7 worm cellular contexts compared by ENCODE assay signal in genomic region chrIII:10632590-10633402, ce11.
TF ChIP-seq lines count a peak whose summit lies in the region.

Y39A1A.10 (plus strand) TSS chrIII:10632728.

TF ChIP-seq in whole organism, L1 larva, 84 proteins besides CTCF, POLR2A, EP300 and RAD21 (continues in another document):
- TF ChIP-seq ceh-82 (tag; optimal IDR thresholded peaks at IDR 0.05; lab: Kevin White, UChicago): no peak
- no peak for TF ChIP-seq dpl-1 (GFP tag; optimal IDR thresholded peaks at IDR 0.05; lab: Kevin White, UChicago)
- no peak for TF ChIP-seq ces-1 (GFP tag; optimal IDR thresholded peaks at IDR 0.05; lab: Kevin White, UChicago)
- TF ChIP-seq zag-1 (tag; optimal IDR thresholded peaks at IDR 0.05; lab: Kevin White, UChicago): no peak
- TF ChIP-seq mdl-1 (tag; optimal IDR thresholded peaks at IDR 0.05; lab: Kevin White, UChicago): no peak
- no peak for TF ChIP-seq snpc-4 (tag; optimal IDR thresholded peaks at IDR 0.05; lab: Kevin White, UChicago)
- no peak for TF ChIP-seq pqm-1 (tag; optimal IDR thresholded peaks at IDR 0.05; lab: Kevin White, UChicago)
- peak; percentile 10 for TF ChIP-seq rnt-1 (tag; optimal IDR thresholded peaks at IDR 0.05; lab: Kevin White, UChicago)
- no peak for TF ChIP-seq alr-1 (tag; optimal IDR thresholded peaks at IDR 0.05; lab: Kevin White, UChicago; ENCODE audit: borderline replicate concordance)
- TF ChIP-seq nhr-20 (tag; optimal IDR thresholded peaks at IDR 0.05; lab: Kevin White, UChicago): peak; percentile 9
- TF ChIP-seq nhr-85 (tag; lab: Kevin White, UChicago): peak; percentile 86
- TF ChIP-seq egl-27 (tag; optimal IDR thresholded peaks at IDR 0.05; lab: Kevin White, UChicago): no peak
- TF ChIP-seq blmp-1 (tag; optimal IDR thresholded peaks at IDR 0.05; lab: Kevin White, UChicago): peak; percentile 37
- TF ChIP-seq hpl-2 (GFP tag; optimal IDR thresholded peaks at IDR 0.05; lab: Kevin White, UChicago): no peak

TF ChIP-seq in whole organism, L2 larva, 48 proteins besides CTCF, POLR2A, EP300 and RAD21 (continues in another document):
- TF ChIP-seq mdl-1 (tag; optimal IDR thresholded peaks at IDR 0.05; lab: Kevin White, UChicago): peak in 1 of 2 experiments; percentile 77
- no peak for TF ChIP-seq egl-27 (tag; optimal IDR thresholded peaks at IDR 0.05; lab: Kevin White, UChicago)
- peak; percentile 28 for TF ChIP-seq crh-2 (tag; optimal IDR thresholded peaks at IDR 0.05; lab: Kevin White, UChicago)
- TF ChIP-seq Y55F3AM.14 (GFP tag; optimal IDR thresholded peaks at IDR 0.05; lab: Kevin White, UChicago): no peak
- TF ChIP-seq lin-11 (tag; optimal IDR thresholded peaks at IDR 0.05; lab: Kevin White, UChicago): peak; percentile 25
- TF ChIP-seq nhr-25 (tag; optimal IDR thresholded peaks at IDR 0.05; lab: Kevin White, UChicago): peak; percentile 44
- peak; percentile 12 for TF ChIP-seq nhr-129 (tag; optimal IDR thresholded peaks at IDR 0.05; lab: Kevin White, UChicago)
- TF ChIP-seq sem-4 (tag; optimal IDR thresholded peaks at IDR 0.05; lab: Kevin White, UChicago): no peak
- TF ChIP-seq ztf-4 (tag; optimal IDR thresholded peaks at IDR 0.05; lab: Kevin White, UChicago): no peak
- peak; percentile 28 for TF ChIP-seq fos-1 (tag; optimal IDR thresholded peaks at IDR 0.05; lab: Kevin White, UChicago)
- no peak for TF ChIP-seq ZK546.5 (tag; optimal IDR thresholded peaks at IDR 0.05; lab: Kevin White, UChicago)
- TF ChIP-seq C34F6.9 (tag; optimal IDR thresholded peaks at IDR 0.05; lab: Kevin White, UChicago): peak; percentile 48
- peak in 1 of 2 experiments; percentile 54 for TF ChIP-seq lsy-2 (tag; optimal IDR thresholded peaks at IDR 0.05; lab: Kevin White, UChicago)

TF ChIP-seq in whole organism, L3 larva, 47 proteins besides CTCF, POLR2A, EP300 and RAD21 (continues in another document):
- TF ChIP-seq nhr-11 (tag; optimal IDR thresholded peaks at IDR 0.05; lab: Kevin White, UChicago): peak; percentile 24
- TF ChIP-seq nhr-25 (tag; optimal IDR thresholded peaks at IDR 0.05; lab: Kevin White, UChicago): peak; percentile 83
- TF ChIP-seq tbx-2 (tag; optimal IDR thresholded peaks at IDR 0.05; lab: Kevin White, UChicago): peak; percentile 39
- peak; percentile 68 for TF ChIP-seq nhr-23 (tag; optimal IDR thresholded peaks at IDR 0.05; lab: Kevin White, UChicago)
- TF ChIP-seq aly-2 (tag; optimal IDR thresholded peaks at IDR 0.05; lab: Kevin White, UChicago): no peak
- no peak for TF ChIP-seq ztf-4 (tag; optimal IDR thresholded peaks at IDR 0.05; lab: Kevin White, UChicago)
- no peak for TF ChIP-seq ama-1 (optimal IDR thresholded peaks at IDR 0.05; lab: Kevin White, UChicago)
- TF ChIP-seq nfya-1 (tag; optimal IDR thresholded peaks at IDR 0.05; lab: Kevin White, UChicago; ENCODE audit: insufficient read depth): peak; percentile 27
- TF ChIP-seq pha-4 (tag; optimal IDR thresholded peaks at IDR 0.05; lab: Kevin White, UChicago): peak; percentile 81
- no peak for TF ChIP-seq lin-15B (tag; optimal IDR thresholded peaks at IDR 0.05; lab: Kevin White, UChicago)
- TF ChIP-seq jun-1 (tag; optimal IDR thresholded peaks at IDR 0.05; lab: Kevin White, UChicago): peak; percentile 33
- TF ChIP-seq elt-2 (tag; optimal IDR thresholded peaks at IDR 0.05; lab: Kevin White, UChicago): peak; percentile 24
- no peak for TF ChIP-seq elt-3 (tag; optimal IDR thresholded peaks at IDR 0.05; lab: Kevin White, UChicago)
- TF ChIP-seq fkh-2 (tag; optimal IDR thresholded peaks at IDR 0.05; lab: Kevin White, UChicago): no peak

TF ChIP-seq in whole organism, L4 larva, 104 proteins besides CTCF, POLR2A, EP300 and RAD21 (continues in another document):
- no peak for TF ChIP-seq Y75B8A.6 (GFP tag; IDR thresholded peaks at IDR 0.05; lab: Robert Waterston, UW)
- TF ChIP-seq dmd-6 (GFP tag; IDR thresholded peaks at IDR 0.05; lab: Robert Waterston, UW): no peak
- no peak for TF ChIP-seq attf-4 (tag; optimal IDR thresholded peaks at IDR 0.05; lab: Kevin White, UChicago)
- TF ChIP-seq mxl-2 (GFP tag; conservative IDR thresholded peaks at IDR 0.05; lab: Robert Waterston, UW): no peak
- peak; percentile 51 for TF ChIP-seq mes-2 (tag; optimal IDR thresholded peaks at IDR 0.05; lab: Kevin White, UChicago; ENCODE audit: poor library complexity, severe bottlenecking)
- TF ChIP-seq zfp-3 (GFP tag; conservative IDR thresholded peaks at IDR 0.05; lab: Robert Waterston, UW): no peak
- no peak for TF ChIP-seq nhr-42 (GFP tag; IDR thresholded peaks at IDR 0.05; lab: Robert Waterston, UW)
- peak; percentile 73 to 85 for TF ChIP-seq mdl-1 (tag; optimal IDR thresholded peaks at IDR 0.05; lab: Kevin White, UChicago)
- TF ChIP-seq spr-3 (GFP tag; optimal IDR thresholded peaks at IDR 0.05; lab: Kevin White, UChicago): no peak
- TF ChIP-seq lir-3 (tag; optimal IDR thresholded peaks at IDR 0.05; lab: Kevin White, UChicago): no peak
- peak in 1 of 2 experiments; percentile 58 for TF ChIP-seq daf-16 (GFP tag; optimal IDR thresholded peaks at IDR 0.05; lab: Kevin White, UChicago)
- peak; percentile 51 for TF ChIP-seq daf-16 (tag; optimal IDR thresholded peaks at IDR 0.05; lab: Kevin White, UChicago)
- no peak for TF ChIP-seq mxl-3 (GFP tag; optimal IDR thresholded peaks at IDR 0.05; lab: Kevin White, UChicago)
- no peak for TF ChIP-seq pqm-1 (tag; optimal IDR thresholded peaks at IDR 0.05; lab: Kevin White, UChicago)

TF ChIP-seq in whole organism, late embryonic, 69 proteins besides CTCF, POLR2A, EP300 and RAD21:
- peak; percentile 0 for TF ChIP-seq tbx-2 (tag; optimal IDR thresholded peaks at IDR 0.05; lab: Kevin White, UChicago)
- no peak for TF ChIP-seq sox-4 (tag; optimal IDR thresholded peaks at IDR 0.05; lab: Kevin White, UChicago)

TF ChIP-seq in whole organism, mixed stage, embryonic, 35 proteins besides CTCF, POLR2A, EP300 and RAD21:
- TF ChIP-seq sptf-1 (tag; optimal IDR thresholded peaks at IDR 0.05; lab: Kevin White, UChicago) (peak; percentile 25), mls-2 (tag; optimal IDR thresholded peaks at IDR 0.05; lab: Kevin White, UChicago) (peak; percentile 25), ztf-11 (tag; optimal IDR thresholded peaks at IDR 0.05; lab: Kevin White, UChicago) (no peak)

TF ChIP-seq in whole organism, young adult, 124 proteins besides CTCF, POLR2A, EP300 and RAD21:
- TF ChIP-seq cebp-1 (GFP tag; IDR thresholded peaks at IDR 0.05; lab: Robert Waterston, UW) (no peak), cebp-1 (tag; optimal IDR thresholded peaks at IDR 0.05; lab: Kevin White, UChicago) (peak; percentile 4), bed-2 (GFP tag; IDR thresholded peaks at IDR 0.05; lab: Robert Waterston, UW) (no peak), lin-26 (GFP tag; IDR thresholded peaks at IDR 0.05; lab: Robert Waterston, UW) (0 out of 2 replicates have a peak, but pooled peaks have one; percentile 11), zfh-2 (GFP tag; conservative IDR thresholded peaks at IDR 0.05; lab: Robert Waterston, UW) (peak; percentile 84), hmg-20 (GFP tag; IDR thresholded peaks at IDR 0.05; lab: Robert Waterston, UW) (no peak), egrh-3 (GFP tag; IDR thresholded peaks at IDR 0.05; lab: Robert Waterston, UW) (peak; percentile 95), T07F8.4 (tag; optimal IDR thresholded peaks at IDR 0.05; lab: Kevin White, UChicago) (no peak), him-1 (tag; optimal IDR thresholded peaks at IDR 0.05; lab: Kevin White, UChicago) (no peak), hlh-12 (tag; optimal IDR thresholded peaks at IDR 0.05; lab: Kevin White, UChicago) (no peak), ceh-58 (GFP tag; IDR thresholded peaks at IDR 0.05; lab: Robert Waterston, UW) (0 out of 2 replicates have a peak, but pooled peaks have one; percentile 74), lsl-1 (GFP tag; optimal IDR thresholded peaks at IDR 0.05; lab: Kevin White, UChicago) (no peak), K12H6.12 (tag; optimal IDR thresholded peaks at IDR 0.05; lab: Kevin White, UChicago) (no peak), nfyb-1 (GFP tag; IDR thresholded peaks at IDR 0.05; lab: Robert Waterston, UW) (0 out of 2 replicates have a peak, but pooled peaks have one; percentile 54)
